Worm (Caenorhabditis elegans): ENCODE data around the gene C13C4.7.

ce11 chrV:12111452-12111851 is 8.8 kb downstream of the C13C4.7 start, which contains the start of gene lhpp-1:
- no peak for TF ChIP-seq nhr-11 (tag; optimal IDR thresholded peaks at IDR 0.05)
- TF ChIP-seq ceh-9 (tag; optimal IDR thresholded peaks at IDR 0.05) = no peak
